Fruit fly (Drosophila melanogaster): Measurements from ENCODE around the gene CG14855.

- no peak for TF ChIP-seq CG8478 (optimal IDR thresholded peaks at IDR 0.05)
- no peak for TF ChIP-seq CTCF (optimal IDR thresholded peaks at IDR 0.05)
Observed at dm6 chr3R:14754806-14755488, 41.2 kb upstream of the CG14855 start.

Measured in S2 (cell line).